Fruit fly (Drosophila melanogaster): ENCODE measurements around the gene CG4842.
A peak's percentile ranks its signal among the peaks of the same experiment; 100 is the strongest.

Gene CG4842

DNA sequence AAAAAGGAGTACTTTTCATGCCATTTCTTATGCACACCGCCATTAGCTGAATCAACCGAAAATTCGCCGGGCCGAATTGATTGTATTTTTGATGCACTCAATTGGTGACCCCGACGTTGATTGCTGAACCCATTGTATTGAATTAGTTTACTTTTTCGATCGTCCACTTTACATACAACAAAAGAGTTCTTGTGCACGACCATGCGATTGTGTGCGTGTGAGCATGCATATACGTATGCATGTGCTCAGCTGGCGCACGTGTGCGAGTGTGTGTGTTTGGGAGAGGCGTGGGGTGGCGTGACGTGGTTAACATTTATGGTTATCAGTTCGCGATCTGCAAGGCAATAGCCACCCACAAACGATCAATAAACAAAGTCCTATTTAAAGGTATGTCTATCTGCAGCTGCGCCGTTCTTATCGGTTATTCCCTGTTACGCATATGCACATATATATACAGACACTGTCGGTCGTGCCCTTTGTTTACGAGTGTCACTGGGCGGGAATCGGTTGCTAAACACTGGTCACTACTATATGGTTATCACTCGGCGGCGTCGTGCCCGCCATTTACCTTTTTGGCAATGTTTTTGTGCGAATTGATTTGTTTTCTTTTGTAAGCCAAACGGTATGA, 17.2 kb downstream of the CG4842 start (continued):
- TF ChIP-seq danr (GFP tag; IDR thresholded peaks at IDR 0.05) (no peak), Atf6 (GFP tag; IDR thresholded peaks at IDR 0.05) (0 out of 2 replicates have a peak, but pooled peaks have one; percentile 30), CG8290 (GFP tag; optimal IDR thresholded peaks at IDR 0.05) (no peak), CG8290 (tag; optimal IDR thresholded peaks at IDR 0.05) (no peak), CG13287 (GFP tag; IDR thresholded peaks at IDR 0.05; ENCODE audit: partially characterized antibody) (no peak), chinmo (GFP tag; IDR thresholded peaks at IDR 0.05; ENCODE audit: partially characterized antibody) (peak; percentile 97), exex (tag; optimal IDR thresholded peaks at IDR 0.05) (peak; percentile 5), CG6813 (GFP tag; optimal IDR thresholded peaks at IDR 0.05) (no peak), CG7357 (GFP tag; IDR thresholded peaks at IDR 0.05) (no peak), CG10321 (GFP tag; IDR thresholded peaks at IDR 0.05) (no peak), wor (GFP tag; IDR thresholded peaks at IDR 0.05) (no peak), Ptx1 (GFP tag; IDR thresholded peaks at IDR 0.05) (no peak), psq (GFP tag; optimal IDR thresholded peaks at IDR 0.05) (no peak), Scr (GFP tag; IDR thresholded peaks at IDR 0.05; ENCODE audit: partially characterized antibody) (0 out of 2 replicates have a peak, but pooled peaks have one; percentile 21), sqz (GFP tag; optimal IDR thresholded peaks at IDR 0.05) (no peak), stwl (tag; optimal IDR thresholded peaks at IDR 0.05) (no peak), CG8924 (tag; optimal IDR thresholded peaks at IDR 0.05) (no peak), CG10462 (GFP tag; optimal IDR thresholded peaks at IDR 0.05) (no peak), CG4360 (GFP tag; IDR thresholded peaks at IDR 0.05) (0 out of 2 replicates have a peak, but pooled peaks have one; percentile 19), CG14965 (GFP tag; optimal IDR thresholded peaks at IDR 0.05; ENCODE audit: borderline replicate concordance) (no peak), grn (GFP tag; optimal IDR thresholded peaks at IDR 0.05) (peak; percentile 87), CG12236 (GFP tag; optimal IDR thresholded peaks at IDR 0.05) (peak; percentile 8), CG8478 (optimal IDR thresholded peaks at IDR 0.05) (peak; percentile 23), CG17186 (GFP tag; optimal IDR thresholded peaks at IDR 0.05) (no peak), cato (GFP tag; optimal IDR thresholded peaks at IDR 0.05; ENCODE audit: borderline replicate concordance) (no peak), CG17328 (GFP tag; IDR thresholded peaks at IDR 0.05) (no peak), ken (GFP tag; IDR thresholded peaks at IDR 0.05) (no peak), Kr (GFP tag; optimal IDR thresholded peaks at IDR 0.05) (no peak), pan (optimal IDR thresholded peaks at IDR 0.05) (no peak), pan (GFP tag; optimal IDR thresholded peaks at IDR 0.05 in 1 of 2, IDR thresholded peaks at IDR 0.05 in 1 of 2) (no peak), cas (GFP tag; IDR thresholded peaks at IDR 0.05) (no peak), Sox100B (GFP tag; optimal IDR thresholded peaks at IDR 0.05) (no peak), ac (GFP tag; optimal IDR thresholded peaks at IDR 0.05) (no peak), Eip74EF (GFP tag; optimal IDR thresholded peaks at IDR 0.05) (no peak), lbe (GFP tag; optimal IDR thresholded peaks at IDR 0.05) (peak; percentile 23), CG3995 (GFP tag; optimal IDR thresholded peaks at IDR 0.05) (no peak), CG14667 (GFP tag; IDR thresholded peaks at IDR 0.05) (no peak), CG6175 (GFP tag; IDR thresholded peaks at IDR 0.05) (no peak), chn (GFP tag; optimal IDR thresholded peaks at IDR 0.05) (no peak), CG3281 (GFP tag; optimal IDR thresholded peaks at IDR 0.05) (no peak), B-H2 (GFP tag; optimal IDR thresholded peaks at IDR 0.05) (peak; percentile 18), bab2 (GFP tag; optimal IDR thresholded peaks at IDR 0.05) (no peak), Oaz (GFP tag; IDR thresholded peaks at IDR 0.05) (no peak), bcd (GFP tag; optimal IDR thresholded peaks at IDR 0.05) (no peak), CG9727 (GFP tag; optimal IDR thresholded peaks at IDR 0.05) (no peak), Hr78 (GFP tag; optimal IDR thresholded peaks at IDR 0.05) (peak in 1 of 2 experiments; percentile 86), Nf-YC (tag; optimal IDR thresholded peaks at IDR 0.05) (no peak), jing (GFP tag; optimal IDR thresholded peaks at IDR 0.05) (no peak), fd3F (GFP tag; optimal IDR thresholded peaks at IDR 0.05) (no peak), CG9437 (GFP tag; optimal IDR thresholded peaks at IDR 0.05) (no peak), unc-4 (GFP tag; IDR thresholded peaks at IDR 0.05; ENCODE audit: partially characterized antibody) (no peak)

Data from whole organism, embryonic.